Worm (Caenorhabditis elegans) whole organism, young adult: ENCODE results near the gene flp-10.

Source experiments
- B0035.1 ChIP-seq: sonication (generic microtip); optimal IDR thresholded peaks from 2 replicates; lab custom pipeline; 2016; ENCODE audit warnings: missing genetic modification characterization, mild to moderate bottlenecking, missing compliant biosample characterization, missing genotype, missing genetic modification reagents
- B0261.1 ChIP-seq: sonication (generic microtip); optimal IDR thresholded peaks from 2 replicates; lab custom pipeline; 2016; ENCODE audit warnings: mild to moderate bottlenecking, missing genetic modification characterization, moderate library complexity, missing compliant biosample characterization
- B0336.3 ChIP-seq: fragments of 200-800 bp; sonication (Bioruptor generic); IDR thresholded peaks from 2 replicates; pipeline ENCODE4 v1.3.6; 2022; ENCODE audit warnings: missing genetic modification characterization, missing compliant biosample characterization
- C17E4.6 ChIP-seq: fragments of 200-800 bp; sonication (Bioruptor generic); IDR thresholded peaks from 2 replicates; pipeline ENCODE4 v1.3.6; 2022; ENCODE audit warnings: missing genetic modification reagents, missing genetic modification characterization, missing compliant biosample characterization
- F22D6.2 ChIP-seq: sonication (generic microtip); optimal IDR thresholded peaks from 2 replicates; lab custom pipeline; 2016; ENCODE audit warnings: mild to moderate bottlenecking, missing genetic modification characterization, missing compliant biosample characterization
- F23B12.7 ChIP-seq: sonication (generic microtip); optimal IDR thresholded peaks from 2 replicates; lab custom pipeline; 2017; ENCODE audit warnings: missing genetic modification characterization, mild to moderate bottlenecking, missing compliant biosample characterization, antibody characterized with exemption, moderate library complexity; ENCODE audit not compliant: insufficient read depth
- F39B2.1 ChIP-seq: fragments of 200-800 bp; sonication (Bioruptor generic); IDR thresholded peaks from 2 replicates; pipeline ENCODE4 v1.3.6; 2022; ENCODE audit warnings: missing genetic modification reagents, missing genetic modification characterization, missing compliant biosample characterization
- F49E8.2 ChIP-seq: sonication (generic microtip); optimal IDR thresholded peaks from 3 replicates; lab custom pipeline; 2017; ENCODE audit warnings: missing genetic modification characterization, mild to moderate bottlenecking, missing compliant biosample characterization, antibody characterized with exemption, moderate library complexity; ENCODE audit not compliant: insufficient read depth
- F55B11.4 ChIP-seq: sonication (generic microtip); optimal IDR thresholded peaks from 2 replicates; lab custom pipeline; 2016; ENCODE audit warnings: missing compliant biosample characterization, missing genetic modification characterization, borderline replicate concordance; ENCODE audit not compliant: insufficient read depth
- K11D2.4 ChIP-seq: fragments of 200-800 bp; sonication (Bioruptor generic); IDR thresholded peaks from 2 replicates; pipeline ENCODE4 v1.3.6; 2022; ENCODE audit warnings: missing genetic modification reagents, missing genetic modification characterization, missing compliant biosample characterization
- K12H6.12 ChIP-seq: fragments of 200-800 bp; sonication (Bioruptor generic); optimal IDR thresholded peaks from 2 replicates; lab custom pipeline; 2018; ENCODE audit warnings: mild to moderate bottlenecking, missing genetic modification characterization, missing compliant biosample characterization
- T07F8.4 ChIP-seq: sonication (generic microtip); optimal IDR thresholded peaks from 2 replicates; lab custom pipeline; 2016; ENCODE audit warnings: mild to moderate bottlenecking, missing genetic modification characterization, moderate library complexity, missing compliant biosample characterization
- T26A5.8 ChIP-seq: sonication (generic microtip); optimal IDR thresholded peaks from 2 replicates; lab custom pipeline; 2016; ENCODE audit warnings: missing genetic modification characterization, missing compliant biosample characterization
- Y53G8AR.9 ChIP-seq: fragments of 200-800 bp; sonication (Bioruptor generic); conservative IDR thresholded peaks from 2 replicates; pipeline ENCODE4 v1.3.6; 2022; ENCODE audit warnings: missing genetic modification reagents, missing genetic modification characterization, missing compliant biosample characterization
- Y67H2A.10 ChIP-seq: fragments of 200-800 bp; sonication (Bioruptor generic); conservative IDR thresholded peaks from 2 replicates; pipeline ENCODE4 v1.3.6; 2022; ENCODE audit warnings: missing genetic modification reagents, missing genetic modification characterization, missing compliant biosample characterization
- ZK185.1 ChIP-seq: sonication (generic microtip); optimal IDR thresholded peaks from 2 replicates; lab custom pipeline; 2016; ENCODE audit warnings: mild to moderate bottlenecking, missing genetic modification characterization, missing compliant biosample characterization; ENCODE audit not compliant: poor library complexity, severe bottlenecking
- aptf-2 ChIP-seq: fragments of 200-800 bp; sonication (Bioruptor generic); conservative IDR thresholded peaks from 2 replicates; pipeline ENCODE4 v1.3.6; 2022; ENCODE audit warnings: missing genetic modification reagents, missing genetic modification characterization, missing compliant biosample characterization
- bed-1 ChIP-seq: fragments of 200-800 bp; sonication (Bioruptor generic); IDR thresholded peaks from 2 replicates; pipeline ENCODE4 v1.3.6; 2022; ENCODE audit warnings: missing genetic modification reagents, missing genetic modification characterization, missing compliant biosample characterization
- ceh-40 ChIP-seq: fragments of 200-800 bp; sonication (Bioruptor generic); IDR thresholded peaks from 2 replicates; pipeline ENCODE4 v1.3.6; 2022; ENCODE audit warnings: missing genetic modification characterization, missing compliant biosample characterization
- ceh-58 ChIP-seq: fragments of 200-800 bp; sonication (Bioruptor generic); IDR thresholded peaks from 2 replicates; pipeline ENCODE4 v1.3.6; 2022; ENCODE audit warnings: missing genetic modification characterization, missing compliant biosample characterization
- dpff-1 ChIP-seq: sonication (generic microtip); optimal IDR thresholded peaks from 2 replicates; lab custom pipeline; 2017; ENCODE audit warnings: mild to moderate bottlenecking, missing genetic modification characterization, missing compliant biosample characterization
- dpl-1 ChIP-seq: fragments of 150-350 bp; optimal IDR thresholded peaks from 2 replicates; lab custom pipeline; 2014; ENCODE audit warnings: missing biosample characterization, missing genetic modification reagents, missing genetic modification characterization
- efl-1 ChIP-seq: fragments of 150-350 bp; optimal IDR thresholded peaks from 2 replicates; lab custom pipeline; 2014; ENCODE audit warnings: missing biosample characterization, missing genetic modification reagents, missing genetic modification characterization
- ekl-4 ChIP-seq: fragments of 200-800 bp; sonication (Bioruptor generic); IDR thresholded peaks from 2 replicates; pipeline ENCODE4 v1.3.6; 2022; ENCODE audit warnings: missing genetic modification reagents, missing genetic modification characterization, missing compliant biosample characterization
- gei-17 ChIP-seq: fragments of 200-800 bp; sonication (Bioruptor generic); optimal IDR thresholded peaks from 2 replicates; lab custom pipeline; 2018; ENCODE audit warnings: mild to moderate bottlenecking, missing genetic modification characterization, missing compliant biosample characterization
- him-1 ChIP-seq: sonication (generic microtip); optimal IDR thresholded peaks from 2 replicates; lab custom pipeline; 2016; ENCODE audit warnings: missing genotype, missing genetic modification reagents, missing genetic modification characterization, missing compliant biosample characterization
- hlh-12 ChIP-seq: sonication (generic microtip); optimal IDR thresholded peaks from 2 replicates; lab custom pipeline; 2016; ENCODE audit warnings: missing genetic modification characterization, missing compliant biosample characterization
- hlh-26 ChIP-seq: fragments of 200-800 bp; sonication (Bioruptor generic); conservative IDR thresholded peaks from 2 replicates; pipeline ENCODE4 v1.3.6; 2022; ENCODE audit warnings: missing genetic modification reagents, missing genetic modification characterization, missing compliant biosample characterization
- hsf-1 ChIP-seq: fragments of 200-800 bp; sonication (Bioruptor generic); IDR thresholded peaks from 2 replicates; pipeline ENCODE4 v1.3.6; 2022; ENCODE audit warnings: missing genetic modification reagents, missing genetic modification characterization, missing compliant biosample characterization
- let-526 ChIP-seq: fragments of 200-800 bp; sonication (Bioruptor generic); IDR thresholded peaks from 2 replicates; pipeline ENCODE4 v1.3.6; 2022; ENCODE audit warnings: missing genetic modification reagents, missing genetic modification characterization, missing compliant biosample characterization
- lir-1 ChIP-seq: fragments of 200-800 bp; sonication (Bioruptor generic); conservative IDR thresholded peaks from 2 replicates; pipeline ENCODE4 v1.3.6; 2022; ENCODE audit warnings: missing genetic modification reagents, missing genetic modification characterization, missing compliant biosample characterization
- madf-10 ChIP-seq: sonication (generic microtip); optimal IDR thresholded peaks from 2 replicates; lab custom pipeline; 2016; ENCODE audit warnings: mild to moderate bottlenecking, missing genetic modification characterization, missing compliant biosample characterization
- madf-6 ChIP-seq: fragments of 200-800 bp; sonication (Bioruptor generic); IDR thresholded peaks from 2 replicates; pipeline ENCODE4 v1.3.6; 2022; ENCODE audit warnings: missing genetic modification reagents, missing genetic modification characterization, missing compliant biosample characterization
- mcd-1 ChIP-seq: fragments of 200-800 bp; sonication (Bioruptor generic); IDR thresholded peaks from 2 replicates; pipeline ENCODE4 v1.3.6; 2022; ENCODE audit warnings: missing genetic modification reagents, missing genetic modification characterization, missing compliant biosample characterization
- nfya-1 ChIP-seq: sonication (generic microtip); optimal IDR thresholded peaks from 2 replicates; lab custom pipeline; 2017; ENCODE audit warnings: antibody characterized with exemption, missing compliant biosample characterization, missing genetic modification characterization, borderline replicate concordance; ENCODE audit not compliant: insufficient read depth
- nfyb-1 ChIP-seq: fragments of 200-800 bp; sonication (Bioruptor generic); IDR thresholded peaks from 2 replicates; pipeline ENCODE4 v1.3.6; 2022; ENCODE audit warnings: missing genetic modification reagents, missing genetic modification characterization, missing compliant biosample characterization
- nhr-179 ChIP-seq: sonication (generic microtip); optimal IDR thresholded peaks from 2 replicates; lab custom pipeline; 2016; ENCODE audit warnings: mild to moderate bottlenecking, missing genetic modification characterization, missing compliant biosample characterization
- nhr-80 ChIP-seq: sonication (generic microtip); optimal IDR thresholded peaks from 2 replicates; lab custom pipeline; 2016; ENCODE audit warnings: missing genetic modification characterization, missing compliant biosample characterization
- snpc-1.1 ChIP-seq: sonication (generic microtip); optimal IDR thresholded peaks from 2 replicates; lab custom pipeline; 2017; ENCODE audit warnings: missing genetic modification characterization, mild to moderate bottlenecking, missing compliant biosample characterization, antibody characterized with exemption, moderate library complexity, missing genotype, missing genetic modification reagents; ENCODE audit not compliant: insufficient read depth
- somi-1 ChIP-seq: fragments of 200-800 bp; sonication (Bioruptor generic); optimal IDR thresholded peaks from 2 replicates; lab custom pipeline; 2018; ENCODE audit warnings: mild to moderate bottlenecking, missing genetic modification characterization, missing compliant biosample characterization
- tlf-1 ChIP-seq: fragments of 200-800 bp; sonication (Bioruptor generic); optimal IDR thresholded peaks from 2 replicates; lab custom pipeline; 2018; ENCODE audit warnings: mild to moderate bottlenecking, missing genetic modification characterization, missing compliant biosample characterization
- xnd-1 ChIP-seq: sonication (generic microtip); optimal IDR thresholded peaks from 2 replicates; lab custom pipeline; 2016; ENCODE audit warnings: missing genotype, missing genetic modification reagents, missing genetic modification characterization, missing compliant biosample characterization
- ztf-22 ChIP-seq: fragments of 200-800 bp; sonication (Bioruptor generic); optimal IDR thresholded peaks from 2 replicates; lab custom pipeline; 2018; ENCODE audit warnings: mild to moderate bottlenecking, missing genetic modification characterization, moderate library complexity, missing compliant biosample characterization
- ztf-28 ChIP-seq: fragments of 200-800 bp; sonication (Bioruptor generic); IDR thresholded peaks from 2 replicates; pipeline ENCODE4 v1.3.6; 2022; ENCODE audit warnings: missing genetic modification reagents, missing genetic modification characterization, missing compliant biosample characterization
- ztf-3 ChIP-seq: fragments of 200-800 bp; sonication (Bioruptor generic); optimal IDR thresholded peaks from 2 replicates; lab custom pipeline; 2018; ENCODE audit warnings: mild to moderate bottlenecking, missing genetic modification characterization, missing compliant biosample characterization

The flp-10 gene

DNA sequence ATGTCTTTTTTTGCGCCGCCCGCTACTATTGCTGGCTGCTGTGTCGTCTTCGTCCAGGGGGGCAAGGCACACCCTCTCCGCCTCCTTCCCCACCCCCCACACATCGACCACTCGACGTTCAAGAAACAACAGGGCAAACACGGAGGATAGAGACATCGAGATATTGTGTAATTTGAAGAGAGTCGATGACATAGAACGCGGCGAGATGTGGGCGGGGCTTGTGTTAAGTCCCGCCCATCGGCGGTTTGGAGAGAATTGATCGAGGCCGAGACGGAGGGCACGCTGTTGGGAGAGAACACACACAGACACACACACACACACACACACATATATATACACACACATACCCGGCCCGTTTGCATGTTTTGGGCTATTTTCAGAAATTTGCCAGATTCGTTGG, 23.1 kb upstream of the flp-10 start (continued):
- TF ChIP-seq tlf-1 (GFP tag; lab: Kevin White, UChicago) (no peak), F55B11.4 (no peak), B0035.1 (tag; lab: Kevin White, UChicago) (no peak), F22D6.2 (no peak), B0336.3 (peak; percentile 79), gei-17 (peak; percentile 46), dpff-1 (no peak), him-1 (no peak), nfyb-1 (0 out of 2 replicates have a peak, but pooled peaks have one; percentile 56), nfya-1 (tag; lab: Kevin White, UChicago) (no peak), aptf-2 (no peak), dpl-1 (GFP tag; lab: Kevin White, UChicago) (no peak), somi-1 (peak; percentile 5), ceh-40 (no peak), F49E8.2 (tag; lab: Kevin White, UChicago) (no peak), hlh-12 (tag; lab: Kevin White, UChicago) (no peak), K12H6.12 (tag; lab: Kevin White, UChicago) (peak; percentile 79), ZK185.1 (tag; lab: Kevin White, UChicago) (peak; percentile 27), F23B12.7 (no peak), C17E4.6 (GFP tag; lab: Robert Waterston, UW) (no peak), lir-1 (no peak), hsf-1 (GFP tag; lab: Robert Waterston, UW) (no peak), snpc-1.1 (tag; lab: Kevin White, UChicago) (no peak), Y53G8AR.9 (GFP tag; lab: Robert Waterston, UW) (no peak), ceh-58 (GFP tag; lab: Robert Waterston, UW) (no peak), madf-6 (GFP tag; lab: Robert Waterston, UW) (no peak), ekl-4 (GFP tag; lab: Robert Waterston, UW) (0 out of 2 replicates have a peak, but pooled peaks have one; percentile 53), T26A5.8 (tag; lab: Kevin White, UChicago) (no peak), ztf-28 (GFP tag; lab: Robert Waterston, UW) (no peak), ztf-22 (GFP tag; lab: Kevin White, UChicago) (no peak), Y67H2A.10 (GFP tag; lab: Robert Waterston, UW) (no peak), bed-1 (GFP tag; lab: Robert Waterston, UW) (no peak)

DNA sequence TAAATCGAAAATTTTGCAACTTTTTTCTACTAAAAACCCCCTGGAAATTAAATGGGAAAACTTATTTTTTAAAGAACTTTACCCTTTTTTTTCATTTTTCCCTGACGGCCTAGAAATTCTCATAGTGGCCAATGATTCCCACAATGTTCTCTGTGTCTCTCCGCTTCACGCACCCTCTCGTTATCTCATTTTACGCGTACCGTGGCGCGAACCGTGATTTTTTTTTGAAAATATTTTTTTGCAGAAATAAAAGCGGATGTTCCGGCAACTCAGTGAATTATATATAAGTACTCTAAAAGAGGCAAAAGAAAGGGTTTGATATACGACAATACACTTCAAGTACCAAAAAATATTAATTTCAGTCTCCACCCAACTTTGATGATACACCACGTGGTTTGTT, 22.3 kb upstream of the flp-10 start, which contains the start of gene C06A6.2:
C06A6.2 (plus strand) TSS at position 237 of the 400 bp plus-strand sequence.
- no peak for TF ChIP-seq T07F8.4 (tag; lab: Kevin White, UChicago)
- TF ChIP-seq mcd-1 (GFP tag; lab: Robert Waterston, UW) = no peak
- no peak for TF ChIP-seq nhr-179 (tag; lab: Kevin White, UChicago)
- TF ChIP-seq ztf-3 = no peak
- TF ChIP-seq efl-1 = no peak
- no peak for TF ChIP-seq xnd-1 (tag; lab: Kevin White, UChicago)
- no peak for TF ChIP-seq nhr-80
- no peak for TF ChIP-seq hlh-26 (GFP tag; lab: Robert Waterston, UW)
- no peak for TF ChIP-seq madf-10 (tag; lab: Kevin White, UChicago)
- TF ChIP-seq aptf-2 = no peak
- no peak for TF ChIP-seq let-526 (GFP tag; lab: Robert Waterston, UW)
- TF ChIP-seq K11D2.4 (GFP tag; lab: Robert Waterston, UW) = no peak
- TF ChIP-seq nfya-1 (tag; lab: Kevin White, UChicago) = no peak
- no peak for TF ChIP-seq B0336.3
- no peak for TF ChIP-seq F39B2.1
- no peak for TF ChIP-seq gei-17
- TF ChIP-seq B0261.1 (tag; lab: Kevin White, UChicago) = no peak
- TF ChIP-seq, all 124 proteins: peak for 0
